Worm (Caenorhabditis elegans): ENCODE data around the gene T01D1.5.

T01D1.5 gene

DNA sequence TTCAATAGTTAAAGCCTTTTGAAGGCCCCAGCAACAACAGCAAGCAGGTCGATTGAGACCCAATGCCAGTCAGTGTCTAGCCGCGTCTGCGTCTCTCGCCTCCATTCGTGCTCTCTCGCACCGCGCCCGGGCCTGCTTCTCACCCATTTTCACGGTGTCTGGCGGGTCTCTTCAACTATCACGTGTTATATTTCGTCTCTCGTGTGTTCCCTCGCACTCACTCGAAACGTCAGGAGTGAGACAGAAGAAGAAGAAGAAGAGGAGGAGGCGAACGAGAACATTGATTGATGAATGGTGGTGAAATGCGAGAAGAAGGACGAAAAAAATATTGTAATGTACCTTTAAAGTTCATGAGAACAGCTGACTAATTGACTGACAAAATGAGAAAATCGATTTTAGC, 32.3 kb upstream of the T01D1.5 start (continued):
- peak; percentile 40 for TF ChIP-seq mdl-1 (tag; optimal IDR thresholded peaks at IDR 0.05)
- no peak for TF ChIP-seq nhr-28 (tag; optimal IDR thresholded peaks at IDR 0.05)
- TF ChIP-seq nhr-67 (tag; optimal IDR thresholded peaks at IDR 0.05) = no peak
- TF ChIP-seq nfya-1 (tag; optimal IDR thresholded peaks at IDR 0.05; ENCODE audit: insufficient read depth) = peak; percentile 86
- TF ChIP-seq nhr-43 (tag; optimal IDR thresholded peaks at IDR 0.05; ENCODE audit: poor library complexity, severe bottlenecking) = no peak
- TF ChIP-seq sea-2 (GFP tag; optimal IDR thresholded peaks at IDR 0.05) = no peak
- no peak for TF ChIP-seq fos-1 (tag; optimal IDR thresholded peaks at IDR 0.05)

- TF ChIP-seq sea-2 (GFP tag; optimal IDR thresholded peaks at IDR 0.05) = no peak
- no peak for TF ChIP-seq eor-1 (tag; optimal IDR thresholded peaks at IDR 0.05)
- no peak for TF ChIP-seq fkh-10 (GFP tag; optimal IDR thresholded peaks at IDR 0.05)
- no peak for TF ChIP-seq unc-62 (GFP tag; optimal IDR thresholded peaks at IDR 0.05)
- no peak for TF ChIP-seq pha-4 (tag; optimal IDR thresholded peaks at IDR 0.05)
- no peak for TF ChIP-seq lin-39 (tag; optimal IDR thresholded peaks at IDR 0.05)
These were observed 31.7 kb upstream of the T01D1.5 start, which contains the start of gene ubxn-3 for ce11 chrII:220602-221001. ubxn-3 (minus strand) TSS chrII:220667.

- no peak for TF ChIP-seq nhr-67 (tag; optimal IDR thresholded peaks at IDR 0.05)
- TF ChIP-seq R02D3.7 (tag; optimal IDR thresholded peaks at IDR 0.05) = no peak
- no peak for TF ChIP-seq tbx-2 (tag; optimal IDR thresholded peaks at IDR 0.05)
- no peak for TF ChIP-seq fkh-2 (tag; optimal IDR thresholded peaks at IDR 0.05)
- TF ChIP-seq egl-5 (tag; optimal IDR thresholded peaks at IDR 0.05) = no peak
- no peak for TF ChIP-seq nhr-76 (tag; optimal IDR thresholded peaks at IDR 0.05)
- no peak for TF ChIP-seq jun-1 (tag; optimal IDR thresholded peaks at IDR 0.05)
These were observed 31.1 kb upstream of the T01D1.5 start for ce11 chrII:219846-220503.

ce11 chrII:217308-217707, 28.4 kb upstream of the T01D1.5 start:
- no peak for TF ChIP-seq nhr-25 (tag; optimal IDR thresholded peaks at IDR 0.05)
- no peak for TF ChIP-seq jun-1 (tag; optimal IDR thresholded peaks at IDR 0.05)
- no peak for TF ChIP-seq elt-1 (tag; optimal IDR thresholded peaks at IDR 0.05)
- TF ChIP-seq nhr-237 (tag; optimal IDR thresholded peaks at IDR 0.05) = no peak
- no peak for TF ChIP-seq daf-12 (tag; optimal IDR thresholded peaks at IDR 0.05)
- TF ChIP-seq pqm-1 (tag; optimal IDR thresholded peaks at IDR 0.05) = no peak
- TF ChIP-seq nfya-1 (tag; optimal IDR thresholded peaks at IDR 0.05; ENCODE audit: insufficient read depth) = no peak
- no peak for TF ChIP-seq unc-62 (GFP tag; optimal IDR thresholded peaks at IDR 0.05)
- TF ChIP-seq sea-2 (GFP tag; optimal IDR thresholded peaks at IDR 0.05) = no peak
- TF ChIP-seq nhr-12 (tag; optimal IDR thresholded peaks at IDR 0.05) = no peak
- no peak for TF ChIP-seq nhr-11 (tag; optimal IDR thresholded peaks at IDR 0.05)
- TF ChIP-seq ZK546.5 (tag; optimal IDR thresholded peaks at IDR 0.05) = no peak
- TF ChIP-seq nhr-28 (tag; optimal IDR thresholded peaks at IDR 0.05) = no peak
- TF ChIP-seq skn-1 (tag; optimal IDR thresholded peaks at IDR 0.05) = no peak

- peak; percentile 60 for TF ChIP-seq pqm-1 (tag; optimal IDR thresholded peaks at IDR 0.05)
- no peak for TF ChIP-seq zag-1 (tag; optimal IDR thresholded peaks at IDR 0.05)
- TF ChIP-seq ceh-28 (tag; optimal IDR thresholded peaks at IDR 0.05) = peak; percentile 80
- peak; percentile 95 for TF ChIP-seq nhr-23 (tag; optimal IDR thresholded peaks at IDR 0.05)
- no peak for TF ChIP-seq fos-1 (tag; optimal IDR thresholded peaks at IDR 0.05)
- peak; percentile 81 for TF ChIP-seq hmg-11 (tag; optimal IDR thresholded peaks at IDR 0.05)
- no peak for TF ChIP-seq mdl-1 (tag; optimal IDR thresholded peaks at IDR 0.05)
- TF ChIP-seq jun-1 (tag; optimal IDR thresholded peaks at IDR 0.05) = peak; percentile 89
- TF ChIP-seq unc-62 (GFP tag; optimal IDR thresholded peaks at IDR 0.05) = no peak
- TF ChIP-seq pha-4 (tag; optimal IDR thresholded peaks at IDR 0.05) = peak; percentile 98
- TF ChIP-seq nhr-43 (tag; optimal IDR thresholded peaks at IDR 0.05; ENCODE audit: poor library complexity, severe bottlenecking) = peak; percentile 93
- peak; percentile 21 for TF ChIP-seq ZK546.5 (tag; optimal IDR thresholded peaks at IDR 0.05)
- TF ChIP-seq unc-39 (tag; optimal IDR thresholded peaks at IDR 0.05) = no peak
- TF ChIP-seq ztf-4 (tag; optimal IDR thresholded peaks at IDR 0.05) = peak; percentile 63
- TF ChIP-seq nhr-11 (tag; optimal IDR thresholded peaks at IDR 0.05) = peak; percentile 23
- no peak for TF ChIP-seq aly-2 (tag; optimal IDR thresholded peaks at IDR 0.05)
- no peak for TF ChIP-seq ceh-9 (tag; optimal IDR thresholded peaks at IDR 0.05)
- peak; percentile 47 for TF ChIP-seq elt-1 (tag; optimal IDR thresholded peaks at IDR 0.05)
- peak in 1 of 3 experiments; percentile 3 for TF ChIP-seq elt-3 (tag; optimal IDR thresholded peaks at IDR 0.05)
- TF ChIP-seq egl-5 (tag; optimal IDR thresholded peaks at IDR 0.05) = peak; percentile 91
- peak; percentile 86 for TF ChIP-seq lin-39 (tag; optimal IDR thresholded peaks at IDR 0.05)
- no peak for TF ChIP-seq nhr-12 (tag; optimal IDR thresholded peaks at IDR 0.05)
- no peak for TF ChIP-seq mml-1 (tag; optimal IDR thresholded peaks at IDR 0.05)
- TF ChIP-seq lin-15B (tag; optimal IDR thresholded peaks at IDR 0.05) = peak; percentile 98
- no peak for TF ChIP-seq nhr-28 (tag; optimal IDR thresholded peaks at IDR 0.05)
- TF ChIP-seq sea-2 (GFP tag; optimal IDR thresholded peaks at IDR 0.05) = no peak
- TF ChIP-seq ceh-82 (tag; optimal IDR thresholded peaks at IDR 0.05) = peak; percentile 87
- TF ChIP-seq ztf-11 (tag; optimal IDR thresholded peaks at IDR 0.05) = no peak
- TF ChIP-seq egl-27 (tag; optimal IDR thresholded peaks at IDR 0.05) = peak; percentile 53
- peak; percentile 52 for TF ChIP-seq nhr-77 (tag; optimal IDR thresholded peaks at IDR 0.05)
- TF ChIP-seq nhr-76 (tag; optimal IDR thresholded peaks at IDR 0.05) = peak; percentile 17
- TF ChIP-seq eor-1 (tag; optimal IDR thresholded peaks at IDR 0.05) = no peak
- no peak for TF ChIP-seq nhr-237 (tag; optimal IDR thresholded peaks at IDR 0.05)
These were observed 27.7 kb upstream of the T01D1.5 start, which contains the start of gene F48A11.4 for ce11 chrII:216598-216997. F48A11.4 (minus strand) TSS chrII:216621.

All from whole organism, L3 larva.